Worm (Caenorhabditis elegans) whole organism, midembryonic: ENCODE results near the gene srt-49.

Experiments
- T22C8.4 ChIP-seq: fragments of 200-800 bp; sonication (Bioruptor generic); IDR thresholded peaks from 2 replicates; pipeline ENCODE4 v1.3.6; 2022; ENCODE audit warnings: missing genetic modification characterization, missing compliant biosample characterization
- cog-1 ChIP-seq: sonication (generic microtip); optimal IDR thresholded peaks from 2 replicates; lab custom pipeline; 2016; ENCODE audit warnings: missing genetic modification characterization, missing compliant biosample characterization
- flt-1 ChIP-seq: fragments of 200-800 bp; sonication (Bioruptor generic); IDR thresholded peaks from 2 replicates; pipeline ENCODE4 v1.3.6; 2022; ENCODE audit warnings: missing genetic modification characterization, missing compliant biosample characterization
- klf-2 ChIP-seq: fragments of 200-800 bp; sonication (Bioruptor generic); conservative IDR thresholded peaks from 2 replicates; pipeline ENCODE4 v1.3.6; 2022; ENCODE audit warnings: missing genetic modification reagents, missing genetic modification characterization, missing compliant biosample characterization
- med-1 ChIP-seq: sonication (generic microtip); optimal IDR thresholded peaks from 2 replicates; lab custom pipeline; 2017; ENCODE audit warnings: missing genetic modification characterization, mild to moderate bottlenecking, missing compliant biosample characterization, antibody characterized with exemption, missing genetic modification reagents; ENCODE audit not compliant: insufficient read depth
- ref-1 ChIP-seq: fragments of 200-800 bp; sonication (Bioruptor generic); conservative IDR thresholded peaks from 2 replicates; pipeline ENCODE4 v1.3.6; 2022; ENCODE audit warnings: missing genetic modification reagents, missing genetic modification characterization, missing compliant biosample characterization
- tab-1 ChIP-seq: fragments of 200-800 bp; sonication (Bioruptor generic); IDR thresholded peaks from 2 replicates; pipeline ENCODE4 v1.3.6; 2022; ENCODE audit warnings: missing genetic modification characterization, missing compliant biosample characterization
- ztf-23 ChIP-seq: fragments of 200-800 bp; sonication (Bioruptor generic); IDR thresholded peaks from 2 replicates; pipeline ENCODE4 v1.3.6; 2022; ENCODE audit warnings: missing genetic modification reagents, missing genetic modification characterization, missing compliant biosample characterization
- ztf-29 ChIP-seq: fragments of 200-800 bp; sonication (Bioruptor generic); IDR thresholded peaks from 2 replicates; pipeline ENCODE4 v1.3.6; 2022; ENCODE audit warnings: missing genetic modification reagents, missing genetic modification characterization, missing compliant biosample characterization

The srt-49 gene

DNA sequence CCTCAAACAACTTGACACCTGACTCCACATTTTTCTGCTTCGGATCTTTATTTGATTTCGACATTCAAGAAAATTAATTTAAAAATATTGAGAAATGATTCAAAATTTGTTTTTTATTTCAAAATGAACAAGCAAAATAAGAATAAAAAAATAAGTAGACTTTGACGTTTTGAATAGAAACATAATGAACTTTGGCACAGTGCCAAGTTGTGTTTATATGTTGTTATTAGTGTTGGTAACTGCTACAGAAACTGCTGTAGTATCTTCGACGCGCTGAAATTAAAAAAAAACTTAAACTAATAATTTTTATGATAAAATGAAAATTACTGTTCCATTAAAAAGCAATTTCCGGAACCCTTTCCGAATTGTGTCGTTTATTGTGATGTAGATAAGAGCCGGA is 32.5 kb downstream of the srt-49 start, which contains the start of gene Y41E3.18:
Gene Y41E3.18 (minus strand): TSS at position 101 of the 400 bp plus-strand sequence.
- TF ChIP-seq cog-1 (no peak), T22C8.4 (GFP tag; lab: Robert Waterston, UW) (no peak), flt-1 (GFP tag; lab: Robert Waterston, UW) (no peak), ref-1 (no peak), klf-2 (GFP tag; lab: Robert Waterston, UW) (no peak), med-1 (no peak), ztf-29 (GFP tag; lab: Robert Waterston, UW) (no peak)

- no peak for TF ChIP-seq T22C8.4 (GFP tag; lab: Robert Waterston, UW)
Observed at ce11 chrIV:15063789-15064188, 34.4 kb downstream of the srt-49 start.

ce11 chrIV:15059150-15059549 is 39.0 kb downstream of the srt-49 start:
- TF ChIP-seq flt-1 (GFP tag; lab: Robert Waterston, UW) = peak; percentile 93

- TF ChIP-seq tab-1 = no peak
- no peak for TF ChIP-seq ztf-23
- TF ChIP-seq T22C8.4 (GFP tag; lab: Robert Waterston, UW) = no peak
- TF ChIP-seq ref-1 = no peak
- no peak for TF ChIP-seq med-1
- no peak for TF ChIP-seq ztf-29 (GFP tag; lab: Robert Waterston, UW)
- no peak for TF ChIP-seq klf-2 (GFP tag; lab: Robert Waterston, UW)
- no peak for TF ChIP-seq cog-1
- TF ChIP-seq flt-1 (GFP tag; lab: Robert Waterston, UW) = no peak
Observed at ce11 chrIV:15057994-15058393, 40.2 kb downstream of the srt-49 start, which contains the start of gene Y41E3.13. Y41E3.13 (plus strand) TSS chrIV:15058294.

ce11 chrIV:15056081-15056586 is 42.1 kb downstream of the srt-49 start, which contains the start of gene Y41E3.19:
Y41E3.19 (plus strand) TSS chrIV:15056131.
- TF ChIP-seq tab-1 (no peak), T22C8.4 (GFP tag; lab: Robert Waterston, UW) (no peak), med-1 (no peak), klf-2 (GFP tag; lab: Robert Waterston, UW) (no peak), cog-1 (no peak), ztf-29 (GFP tag; lab: Robert Waterston, UW) (no peak), ztf-23 (no peak), ref-1 (no peak), flt-1 (GFP tag; lab: Robert Waterston, UW) (no peak)

- TF ChIP-seq flt-1 (GFP tag; lab: Robert Waterston, UW) (no peak), klf-2 (GFP tag; lab: Robert Waterston, UW) (no peak), T22C8.4 (GFP tag; lab: Robert Waterston, UW) (no peak)
Observed at ce11 chrIV:15053271-15053670, 44.9 kb downstream of the srt-49 start, which contains the start of gene srt-47. srt-47 (minus strand) TSS chrIV:15053371.

ce11 chrIV:15051045-15051444 is 47.1 kb downstream of the srt-49 start:
- TF ChIP-seq ztf-29 (GFP tag; lab: Robert Waterston, UW) = no peak
- TF ChIP-seq klf-2 (GFP tag; lab: Robert Waterston, UW) = no peak
- TF ChIP-seq cog-1 = no peak
- no peak for TF ChIP-seq tab-1
- no peak for TF ChIP-seq flt-1 (GFP tag; lab: Robert Waterston, UW)
- TF ChIP-seq med-1 = no peak
- no peak for TF ChIP-seq ztf-23
- no peak for TF ChIP-seq ref-1
- TF ChIP-seq T22C8.4 (GFP tag; lab: Robert Waterston, UW) = no peak

ce11 chrIV:15049288-15050094 is 48.7 kb downstream of the srt-49 start:
- TF ChIP-seq flt-1 (GFP tag; lab: Robert Waterston, UW) = peak; percentile 37; the same call in 1 of the 2 replicates
- TF ChIP-seq klf-2 (GFP tag; lab: Robert Waterston, UW) = 0 out of 2 replicates have a peak, but pooled peaks have one; percentile 29
- TF ChIP-seq cog-1 = no peak
- no peak for TF ChIP-seq ztf-23
- TF ChIP-seq ztf-29 (GFP tag; lab: Robert Waterston, UW) = no peak

DNA sequence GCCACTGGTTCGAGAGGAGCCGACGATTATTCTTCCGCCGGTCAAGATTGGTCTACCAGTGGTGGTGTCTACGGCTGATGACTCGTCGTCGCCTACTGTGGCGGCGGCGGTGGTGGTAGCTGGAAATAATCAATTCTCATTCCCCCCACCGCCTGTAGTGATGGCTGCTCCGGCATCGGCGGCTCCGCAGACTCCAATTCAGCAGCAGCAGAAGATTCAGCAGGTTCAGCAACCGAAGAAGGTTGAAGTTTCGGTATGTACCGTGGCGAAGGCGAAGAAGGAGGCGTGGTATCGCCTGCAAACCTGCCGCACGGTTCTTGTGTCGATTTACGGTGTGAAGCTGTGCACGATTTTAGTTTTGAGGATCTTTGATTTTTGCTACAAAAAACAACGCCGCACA is 52.0 kb downstream of the srt-49 start:
- TF ChIP-seq ztf-23 (no peak), flt-1 (GFP tag; lab: Robert Waterston, UW) (no peak), tab-1 (no peak), ztf-29 (GFP tag; lab: Robert Waterston, UW) (no peak), ref-1 (no peak)
